Worm (Caenorhabditis elegans): ENCODE results near the gene srb-6.

DNA sequence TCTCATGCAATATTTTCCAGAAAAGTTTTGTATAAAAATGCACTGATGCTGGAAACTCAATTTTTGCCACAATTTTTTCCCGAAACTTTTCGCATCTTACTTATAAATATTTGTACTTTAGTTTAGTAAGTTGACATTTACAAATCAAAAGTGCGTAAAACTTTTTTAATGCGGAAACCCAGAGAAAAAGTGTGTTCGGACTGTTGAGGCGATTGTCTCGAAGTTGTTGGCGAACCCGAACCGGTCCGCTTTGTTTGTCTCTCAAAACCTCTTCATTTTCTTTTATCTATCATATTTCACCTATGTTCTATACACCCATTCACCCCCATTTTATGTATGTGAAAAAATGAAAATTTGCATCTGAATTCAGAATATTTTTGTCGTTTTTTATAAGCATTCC lies 25.9 kb downstream of the srb-6 start:
- TF ChIP-seq unc-55 (GFP tag; optimal IDR thresholded peaks at IDR 0.05) = no peak
- no peak for TF ChIP-seq odd-2 (tag; optimal IDR thresholded peaks at IDR 0.05)
- TF ChIP-seq elt-2 (tag; optimal IDR thresholded peaks at IDR 0.05) = no peak
- TF ChIP-seq dmd-4 (tag; optimal IDR thresholded peaks at IDR 0.05; ENCODE audit: borderline replicate concordance) = no peak
- TF ChIP-seq pha-4 (tag; optimal IDR thresholded peaks at IDR 0.05) = no peak
- no peak for TF ChIP-seq hlh-13 (GFP tag; optimal IDR thresholded peaks at IDR 0.05)
- no peak for TF ChIP-seq nhr-11 (tag; optimal IDR thresholded peaks at IDR 0.05)
- TF ChIP-seq fkh-10 (GFP tag; optimal IDR thresholded peaks at IDR 0.05) = no peak
- no peak for TF ChIP-seq npax-4 (tag; optimal IDR thresholded peaks at IDR 0.05)
- no peak for TF ChIP-seq rnt-1 (tag; optimal IDR thresholded peaks at IDR 0.05)
- TF ChIP-seq ceh-30 (tag; optimal IDR thresholded peaks at IDR 0.05) = no peak
- no peak for TF ChIP-seq ahr-1 (tag; optimal IDR thresholded peaks at IDR 0.05)
- TF ChIP-seq ttx-3 (tag; optimal IDR thresholded peaks at IDR 0.05) = no peak
